Fruit fly (Drosophila melanogaster): Measurements from ENCODE around the gene Cpr31A.

The Cpr31A gene

DNA sequence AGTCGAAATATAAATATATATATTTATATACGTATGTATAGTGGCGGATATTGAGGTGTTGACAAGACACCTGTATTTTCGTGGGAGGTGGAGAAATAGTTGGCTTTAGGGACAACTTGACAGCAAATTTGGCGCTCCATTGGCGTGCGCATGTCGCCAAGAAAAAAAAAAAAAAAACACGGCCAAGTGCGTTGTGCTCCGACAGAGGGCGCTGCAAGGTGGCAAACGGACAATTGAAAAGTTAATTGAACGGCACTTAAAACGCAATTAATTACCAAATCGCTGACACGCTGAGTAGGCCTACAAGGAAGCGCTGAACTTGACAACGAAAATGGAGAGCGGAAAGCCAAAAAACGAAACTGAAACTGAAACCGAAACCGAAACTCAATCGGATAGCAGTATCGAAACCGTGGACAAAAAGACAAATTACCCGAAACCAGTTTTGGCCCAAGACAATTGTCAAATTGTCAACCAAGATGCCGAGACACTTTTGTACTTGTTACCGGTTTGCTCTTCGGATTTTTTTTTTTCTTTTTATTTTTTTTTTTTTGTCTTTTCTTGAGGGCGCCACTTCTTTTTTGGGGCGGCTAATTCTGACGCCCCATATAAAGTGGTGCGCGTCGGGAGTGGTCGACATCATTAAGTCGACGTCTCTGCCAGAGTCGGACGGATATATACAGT lies at the start of gene Cpr31A:
TSS of gene Cpr31A (plus strand) at position 631 of the 681 bp plus-strand sequence.
- TF ChIP-seq CG17801 (GFP tag; optimal IDR thresholded peaks at IDR 0.05; ENCODE audit: partially characterized antibody), result no peak

DNA sequence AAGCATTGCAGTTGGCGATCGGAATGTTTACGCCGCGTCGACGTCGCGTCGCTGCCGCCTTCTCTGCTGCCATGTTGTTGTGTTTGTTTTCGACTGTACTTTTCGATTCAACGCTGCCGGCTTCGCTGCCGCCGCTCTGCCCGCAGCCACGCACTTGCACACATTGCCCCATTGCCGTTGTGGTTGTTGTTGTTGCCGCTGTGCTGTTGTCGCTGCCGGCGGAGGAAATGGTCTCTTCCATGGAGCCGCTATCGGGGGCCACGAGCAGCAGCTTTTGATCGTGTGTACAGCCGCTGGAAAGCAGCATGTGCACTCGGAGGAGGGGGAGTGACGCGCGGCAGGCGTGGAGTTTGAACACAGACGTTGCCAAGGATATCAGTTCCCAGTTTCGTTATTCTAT lies 49.4 kb upstream of the Cpr31A start:
- TF ChIP-seq CG17801 (GFP tag; optimal IDR thresholded peaks at IDR 0.05; ENCODE audit: partially characterized antibody), result no peak

DNA sequence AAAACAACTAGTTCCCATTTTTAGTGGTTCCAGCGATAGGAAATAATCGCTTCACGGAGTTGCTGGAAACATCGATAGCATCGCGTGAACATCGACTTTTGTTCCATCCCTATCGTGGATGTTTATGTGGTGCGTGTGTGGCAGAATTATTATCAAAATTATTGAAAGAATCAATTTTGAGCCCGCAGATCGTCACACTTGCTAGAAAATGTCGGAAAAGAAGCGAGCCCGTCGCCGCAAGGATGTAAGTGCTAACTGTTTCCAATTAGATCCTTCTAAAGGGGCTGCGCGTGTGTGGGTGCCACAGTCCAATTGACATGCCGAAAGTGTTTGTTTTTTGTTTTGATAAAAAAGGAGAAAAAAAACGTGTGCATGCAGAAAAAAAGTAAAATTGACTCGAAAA lies 44.7 kb upstream of the Cpr31A start, which contains the start of gene Trp1:
TSS of gene Trp1 (plus strand) at position 89 of the 403 bp plus-strand sequence.
- TF ChIP-seq CG17801 (GFP tag; optimal IDR thresholded peaks at IDR 0.05; ENCODE audit: partially characterized antibody), result peak; percentile 47

DNA sequence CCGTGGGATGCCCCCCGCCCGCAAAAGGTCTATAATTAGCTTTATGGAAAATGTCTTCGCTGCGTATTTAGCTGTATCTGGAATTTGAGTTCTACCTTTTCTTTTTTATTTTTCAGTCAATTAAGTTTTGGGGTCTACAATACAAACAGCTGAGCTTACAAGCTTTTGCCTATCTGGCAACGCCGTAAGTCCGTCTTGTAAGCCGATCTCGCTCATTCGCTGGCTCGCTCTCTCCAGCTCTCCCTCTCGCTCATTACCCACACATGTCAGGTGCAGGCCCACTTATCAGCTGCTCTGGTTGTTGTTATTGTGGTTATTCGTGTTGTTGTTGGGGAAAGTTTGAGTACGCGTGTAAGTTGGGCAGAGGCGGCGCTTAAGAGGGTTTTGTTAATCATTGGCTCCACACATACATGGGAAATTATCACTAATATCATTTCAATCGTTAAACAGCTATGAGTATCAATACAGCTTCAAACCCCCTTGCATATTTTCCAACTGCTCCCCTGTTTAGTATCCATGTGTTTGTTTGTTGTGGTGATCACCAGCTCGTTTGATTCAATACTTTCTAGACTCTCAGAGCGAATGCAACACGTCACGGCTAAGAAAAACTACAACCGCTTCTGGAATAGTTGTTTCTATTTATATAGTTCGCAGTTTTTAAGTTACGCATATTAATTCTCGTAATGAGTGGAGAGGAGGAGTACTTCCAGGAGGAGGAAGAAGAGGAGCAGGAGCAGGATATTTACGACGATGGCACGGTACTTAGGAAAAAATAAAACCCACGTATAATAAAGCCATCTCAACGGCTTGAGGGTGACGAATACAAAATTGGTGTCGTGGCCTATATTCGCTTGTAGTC lies 44.0 kb upstream of the Cpr31A start:
- peak; percentile 98 for TF ChIP-seq CG17801 (GFP tag; optimal IDR thresholded peaks at IDR 0.05; ENCODE audit: partially characterized antibody)

DNA sequence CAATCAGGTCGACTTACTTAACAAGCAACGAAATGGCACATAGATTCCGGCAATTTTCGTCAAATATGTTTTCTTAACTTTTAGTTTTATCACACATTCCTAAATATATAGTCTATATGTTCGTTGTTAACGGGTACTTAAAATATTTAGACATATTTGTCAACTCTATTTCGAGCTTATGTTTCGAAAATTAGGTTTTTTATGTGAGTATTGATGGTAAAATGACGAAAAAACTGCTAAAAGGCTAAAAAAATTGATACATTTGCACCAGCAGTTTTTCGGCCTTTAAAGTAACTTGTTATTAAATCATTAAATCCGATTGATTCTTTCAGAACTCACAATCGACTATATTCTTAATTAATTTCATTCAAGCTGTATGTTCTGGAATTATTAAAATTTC lies 36.6 kb upstream of the Cpr31A start, which contains the start of gene CG13131:
TSS of gene CG13131 (minus strand) at position 101 of the 400 bp plus-strand sequence.
- no peak for TF ChIP-seq CG17801 (GFP tag; optimal IDR thresholded peaks at IDR 0.05; ENCODE audit: partially characterized antibody)

DNA sequence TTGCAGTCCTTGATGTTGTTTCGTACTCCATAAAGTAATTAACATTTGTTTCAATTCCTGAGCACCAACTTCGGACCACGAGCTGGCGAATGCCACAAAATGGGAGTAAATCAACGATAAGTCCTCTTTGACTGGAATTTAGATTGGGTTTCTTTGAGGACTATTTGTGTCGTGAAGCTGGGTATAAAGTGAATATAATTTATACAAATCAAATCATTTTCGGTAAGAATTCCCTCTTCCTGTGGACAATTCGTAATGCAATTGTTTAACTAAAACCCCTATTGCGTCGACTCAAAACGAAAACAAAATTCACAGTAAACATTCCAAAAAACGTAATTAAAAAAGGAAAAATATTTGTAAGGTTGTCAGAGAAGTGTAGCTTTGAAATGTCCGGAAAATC lies 27.6 kb upstream of the Cpr31A start, which contains the start of gene CG13127:
TSS of gene CG13127 (plus strand) at position 301 of the 400 bp plus-strand sequence.
- no peak for TF ChIP-seq CG17801 (GFP tag; optimal IDR thresholded peaks at IDR 0.05; ENCODE audit: partially characterized antibody)

DNA sequence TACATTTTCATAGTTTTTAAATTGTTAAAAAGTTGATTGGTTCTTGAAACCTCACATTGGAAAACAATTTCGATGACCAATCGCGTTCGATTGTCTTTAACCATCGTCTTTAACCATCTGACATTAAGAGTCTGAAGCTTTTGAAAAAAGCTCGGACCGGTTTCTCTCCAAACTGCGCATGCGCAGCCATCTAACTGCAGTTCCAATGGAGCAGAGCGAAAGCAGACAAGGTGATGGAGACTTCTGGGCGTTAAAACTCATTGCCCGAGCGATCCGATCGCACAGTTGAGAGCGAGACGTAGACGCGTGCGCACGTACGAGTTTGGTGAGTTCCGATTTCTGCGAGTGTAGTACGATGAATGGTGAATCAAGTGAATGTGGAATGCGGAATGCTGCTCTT lies 21.6 kb upstream of the Cpr31A start, which contains the start of gene obst-B:
TSS of gene obst-B (plus strand) at position 276 of the 400 bp plus-strand sequence.
- no peak for TF ChIP-seq CG17801 (GFP tag; optimal IDR thresholded peaks at IDR 0.05; ENCODE audit: partially characterized antibody)

DNA sequence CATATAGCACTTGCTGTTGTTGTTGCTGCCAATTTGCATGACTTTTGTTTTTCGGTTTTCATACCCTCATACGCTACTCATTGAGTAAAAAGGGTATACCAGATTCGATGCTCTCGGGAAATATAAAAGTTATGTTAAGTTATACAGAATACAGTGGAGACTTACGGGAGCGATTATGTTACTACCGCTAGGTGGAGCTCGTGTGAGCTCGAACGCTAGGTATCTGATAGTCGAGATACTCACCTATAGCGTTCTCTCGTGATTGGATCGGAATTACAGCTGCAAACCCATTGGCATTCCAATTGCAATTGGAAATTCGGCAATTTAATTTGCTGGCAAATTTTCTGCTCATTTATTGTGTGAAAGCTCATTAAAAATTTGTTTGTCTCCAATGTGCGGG lies 20.6 kb upstream of the Cpr31A start:
- TF ChIP-seq CG17801 (GFP tag; optimal IDR thresholded peaks at IDR 0.05; ENCODE audit: partially characterized antibody), result no peak

DNA sequence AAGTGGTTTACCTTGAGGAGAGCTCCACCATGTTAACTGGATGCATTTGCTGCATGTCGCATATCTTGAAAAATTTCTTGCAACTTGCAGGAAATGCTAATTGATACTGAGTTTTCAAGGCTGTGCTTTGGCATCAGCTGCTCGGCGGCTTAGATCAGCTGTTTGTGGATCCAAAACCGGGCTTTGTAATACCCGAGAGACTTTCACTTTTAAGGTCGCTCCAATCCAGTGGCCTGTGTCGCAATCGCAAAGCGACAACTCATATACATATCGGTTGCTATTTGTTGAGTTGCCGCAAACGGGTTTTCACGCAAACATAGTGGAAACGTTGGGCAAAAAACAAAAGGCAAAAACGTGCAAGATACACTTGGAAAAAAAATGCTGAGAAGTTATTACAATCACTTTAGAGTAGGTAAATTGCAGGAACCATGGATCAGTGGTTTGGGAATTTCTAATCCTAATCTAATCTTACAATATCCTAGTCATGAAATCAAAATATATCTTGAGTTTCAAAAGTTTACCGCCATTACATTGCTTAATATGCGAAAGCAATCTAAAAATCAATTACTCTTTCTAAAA lies 18.1 kb upstream of the Cpr31A start:
- TF ChIP-seq CG17801 (GFP tag; optimal IDR thresholded peaks at IDR 0.05; ENCODE audit: partially characterized antibody), result no peak

DNA sequence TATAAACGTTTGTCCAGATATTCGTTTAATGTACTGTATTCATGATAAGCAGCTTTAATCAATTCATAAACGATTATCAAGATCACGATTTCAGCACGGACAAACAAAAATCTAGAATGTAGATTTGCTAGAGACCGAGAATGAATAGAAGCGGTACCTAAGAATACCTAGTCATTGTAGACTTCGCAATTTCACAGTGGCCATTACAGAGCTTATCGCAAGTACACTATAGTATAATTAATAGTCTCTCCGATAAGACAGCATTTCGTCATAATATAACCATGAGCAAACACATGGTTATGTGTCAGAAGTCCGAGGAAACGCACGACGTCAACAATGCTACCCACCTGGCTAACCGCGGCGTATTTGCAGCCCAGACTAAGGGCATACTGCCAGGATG lies 4.7 kb upstream of the Cpr31A start, which contains the start of gene CG33301:
TSS of gene CG33301 (plus strand) at position 301 of the 400 bp plus-strand sequence.
- TF ChIP-seq CG17801 (GFP tag; optimal IDR thresholded peaks at IDR 0.05; ENCODE audit: partially characterized antibody), result no peak

DNA sequence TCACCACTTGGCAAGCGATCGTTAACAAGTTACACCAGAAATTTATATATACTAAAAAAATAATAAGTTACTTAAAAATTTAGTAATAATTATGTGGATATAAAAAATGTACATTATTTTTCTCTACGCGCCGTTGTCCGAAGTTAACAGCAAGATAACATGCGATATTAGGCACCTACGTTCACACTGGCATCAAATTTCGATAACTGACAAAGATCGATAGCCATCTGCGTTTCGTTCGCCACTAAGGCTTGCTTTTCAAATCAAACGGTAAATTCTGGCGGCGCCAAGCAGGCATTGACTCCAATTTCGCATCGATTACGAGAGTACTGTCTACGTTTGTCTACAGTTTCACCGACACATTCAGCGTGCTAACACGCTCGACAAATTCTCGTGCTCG lies 2.7 kb downstream of the Cpr31A start, which contains the start of gene Pen:
TSS of gene Pen (plus strand) at position 196 of the 400 bp plus-strand sequence.
- TF ChIP-seq CG17801 (GFP tag; optimal IDR thresholded peaks at IDR 0.05; ENCODE audit: partially characterized antibody), result no peak

DNA sequence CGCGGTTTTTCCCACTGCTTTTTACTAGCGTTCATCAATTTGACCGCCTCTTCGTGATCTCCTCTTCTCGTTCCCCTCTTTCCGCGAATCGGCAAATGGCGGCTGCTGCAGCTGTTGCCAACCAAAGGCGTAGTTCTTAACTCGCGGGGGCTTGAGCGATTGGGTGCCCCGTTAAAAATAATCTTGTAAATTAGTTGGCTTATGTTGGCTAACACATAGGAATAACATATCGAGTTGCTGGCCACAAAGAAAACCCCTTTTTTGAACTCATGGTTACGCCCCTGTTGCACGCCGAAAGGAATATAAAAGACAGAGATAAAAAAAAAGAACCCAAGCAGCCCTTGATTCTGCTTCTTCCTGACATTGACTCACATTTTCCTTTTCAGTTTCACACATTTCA lies 3.2 kb downstream of the Cpr31A start:
- TF ChIP-seq CG17801 (GFP tag; optimal IDR thresholded peaks at IDR 0.05; ENCODE audit: partially characterized antibody), result peak; percentile 83

DNA sequence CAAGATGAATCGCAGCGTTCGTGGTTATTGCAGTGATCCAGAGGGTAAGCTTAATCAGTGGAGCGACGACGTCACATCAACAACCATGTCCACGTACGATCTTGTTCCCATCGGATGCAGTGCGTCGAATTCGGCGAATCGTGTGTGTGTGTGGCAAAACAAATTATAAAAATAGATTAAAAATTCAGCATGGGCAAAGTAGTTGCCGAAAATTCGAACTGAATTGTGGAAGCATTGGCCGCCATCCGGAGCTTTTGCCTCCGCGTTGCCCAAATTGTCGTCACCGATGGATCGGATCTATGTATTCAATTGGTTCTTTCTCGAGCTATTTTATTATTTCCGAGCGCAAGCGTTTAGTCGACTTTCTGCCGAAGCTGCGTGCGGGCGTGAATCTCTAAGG lies 6.5 kb downstream of the Cpr31A start, which contains the start of gene Spn31A:
TSS of gene Spn31A (plus strand) at position 301 of the 400 bp plus-strand sequence.
- no peak for TF ChIP-seq CG17801 (GFP tag; optimal IDR thresholded peaks at IDR 0.05; ENCODE audit: partially characterized antibody)

DNA sequence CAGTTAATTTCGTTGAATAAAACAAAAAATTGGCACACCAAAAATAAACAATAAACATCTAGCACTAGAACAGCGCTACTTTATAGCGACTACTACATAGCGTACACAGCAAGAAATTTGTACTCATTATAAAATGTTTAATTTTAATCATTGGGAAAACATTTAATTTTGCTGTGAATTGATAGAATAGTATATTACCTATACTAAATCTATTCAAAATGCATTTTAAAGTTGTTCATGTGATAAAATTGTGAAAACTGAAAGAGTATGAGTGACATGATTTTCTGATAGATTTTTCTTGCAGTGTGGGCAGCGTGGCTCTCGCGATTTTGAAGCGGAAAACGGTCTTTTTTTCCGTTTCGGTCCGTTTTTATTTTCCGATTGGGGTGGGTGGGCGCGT lies 7.3 kb downstream of the Cpr31A start:
- no peak for TF ChIP-seq CG17801 (GFP tag; optimal IDR thresholded peaks at IDR 0.05; ENCODE audit: partially characterized antibody)

DNA sequence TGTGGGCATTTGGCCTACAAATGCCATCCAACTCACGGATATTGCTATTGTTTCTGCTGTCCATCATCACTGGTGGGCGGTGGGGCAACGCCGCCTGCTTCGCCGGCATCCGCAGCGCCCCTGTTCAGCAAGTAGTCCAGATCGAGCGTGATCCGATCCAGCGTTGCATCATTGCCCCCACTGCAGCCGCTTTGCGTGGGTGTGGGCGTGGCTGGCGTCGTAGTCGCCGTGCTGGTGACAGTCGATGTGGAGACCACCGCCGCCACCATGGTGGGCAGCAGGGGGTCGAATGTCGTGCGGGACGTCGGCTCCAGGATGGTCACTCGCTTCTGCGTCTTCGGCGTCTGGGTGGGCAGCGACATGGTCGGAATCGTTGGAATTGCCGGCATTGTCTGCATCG lies 10.7 kb downstream of the Cpr31A start:
- no peak for TF ChIP-seq CG17801 (GFP tag; optimal IDR thresholded peaks at IDR 0.05; ENCODE audit: partially characterized antibody)

All from ovary, adult (tissue).